Fruit fly (Drosophila melanogaster): ENCODE measurements around the gene CG11593.

- TF ChIP-seq psq (optimal IDR thresholded peaks at IDR 0.05) (no peak), insv (optimal IDR thresholded peaks at IDR 0.05) (no peak), ttk (optimal IDR thresholded peaks at IDR 0.05) (no peak), Sin3A (optimal IDR thresholded peaks at IDR 0.05) (no peak), h (optimal IDR thresholded peaks at IDR 0.05) (no peak), Myc (optimal IDR thresholded peaks at IDR 0.05) (no peak)
These were observed 31.3 kb upstream of the CG11593 start, which contains the start of gene wit for dm6 chr3L:4071561-4072049.
